Worm (Caenorhabditis elegans) whole organism, L4 larva: ENCODE measurements around the gene T21B6.3.

ENCODE experiments used
- Y105C5A.15 ChIP-seq: fragments of 200-800 bp; sonication (Bioruptor generic); IDR thresholded peaks from 2 replicates; pipeline ENCODE4 v1.3.6; 2022; ENCODE audit warnings: missing genetic modification characterization, missing compliant biosample characterization
- ZK337.2 ChIP-seq: fragments of 200-800 bp; sonication (Bioruptor generic); IDR thresholded peaks from 2 replicates; pipeline ENCODE4 v1.3.6; 2022; ENCODE audit warnings: missing genetic modification reagents, missing genetic modification characterization, missing compliant biosample characterization
- aha-1 ChIP-seq: fragments of 150-350 bp; peaks from one replicate; lab custom pipeline; 2014; ENCODE audit warnings: missing biosample characterization, missing genetic modification characterization
- arid-1 ChIP-seq: fragments of 200-800 bp; sonication (Bioruptor generic); conservative IDR thresholded peaks from 2 replicates; pipeline ENCODE4 v1.3.6; 2022; ENCODE audit warnings: missing genetic modification reagents, missing genetic modification characterization, missing compliant biosample characterization
- attf-4 ChIP-seq: sonication (generic microtip); optimal IDR thresholded peaks from 3 replicates; lab custom pipeline; 2017; ENCODE audit warnings: missing biosample characterization, missing genetic modification characterization
- ceh-62 ChIP-seq: sonication (generic microtip); optimal IDR thresholded peaks from 2 replicates; lab custom pipeline; 2017; ENCODE audit warnings: missing biosample characterization, missing genetic modification characterization
- ces-1 ChIP-seq: fragments of 150-350 bp; sonication (generic microtip); optimal IDR thresholded peaks from 4 replicates; lab custom pipeline; 2014; ENCODE audit warnings: missing biosample characterization, missing genetic modification reagents, missing genetic modification characterization
- daf-16 ChIP-seq, 3 experiments: sonication (generic microtip); optimal IDR thresholded peaks; 2 replicates each; lab custom pipeline; 2016 to 2017; ENCODE audit warnings: missing genetic modification characterization in 3 of 3, missing genetic modification reagents in 3 of 3, mild to moderate bottlenecking in 2 of 3, missing compliant biosample characterization in 2 of 3, missing biosample characterization in 1 of 3, moderate library complexity in 1 of 3
- daf-19 ChIP-seq: fragments of 200-800 bp; sonication (Bioruptor generic); conservative IDR thresholded peaks from 2 replicates; pipeline ENCODE4 v1.3.6; 2022; ENCODE audit warnings: missing genetic modification characterization, missing compliant biosample characterization
- dmd-6 ChIP-seq: fragments of 200-800 bp; sonication (Bioruptor generic); IDR thresholded peaks from 2 replicates; pipeline ENCODE4 v1.3.6; 2022; ENCODE audit warnings: missing genetic modification reagents, missing genetic modification characterization, missing compliant biosample characterization
- dmd-9 ChIP-seq: fragments of 200-800 bp; sonication (Bioruptor generic); IDR thresholded peaks from 2 replicates; pipeline ENCODE4 v1.3.6; 2022; ENCODE audit warnings: missing genetic modification reagents, missing genetic modification characterization, missing compliant biosample characterization
- dpl-1 ChIP-seq: fragments of 150-350 bp; optimal IDR thresholded peaks from 2 replicates; lab custom pipeline; 2014; ENCODE audit warnings: missing biosample characterization, missing genetic modification reagents, missing genetic modification characterization
- duxl-1 ChIP-seq: sonication (generic microtip); optimal IDR thresholded peaks from 2 replicates; lab custom pipeline; 2016; ENCODE audit warnings: mild to moderate bottlenecking, missing genetic modification characterization, moderate library complexity, missing compliant biosample characterization; ENCODE audit not compliant: poor library complexity
- dve-1 ChIP-seq: sonication (generic microtip); optimal IDR thresholded peaks from 2 replicates; lab custom pipeline; 2017; ENCODE audit warnings: antibody characterized with exemption, mild to moderate bottlenecking, missing genetic modification characterization, missing compliant biosample characterization; ENCODE audit not compliant: insufficient read depth
- egl-43 ChIP-seq: fragments of 200-800 bp; sonication (Bioruptor generic); IDR thresholded peaks from 2 replicates; pipeline ENCODE4 v1.3.6; 2022; ENCODE audit warnings: missing genetic modification reagents, missing genetic modification characterization, missing compliant biosample characterization
- hlh-11 ChIP-seq: fragments of 200-800 bp; sonication (Bioruptor generic); optimal IDR thresholded peaks from 2 replicates; lab custom pipeline; 2018; ENCODE audit warnings: mild to moderate bottlenecking, missing genetic modification characterization, missing compliant biosample characterization
- hmg-1.1 ChIP-seq: fragments of 200-800 bp; sonication (Bioruptor generic); IDR thresholded peaks from 2 replicates; pipeline ENCODE4 v1.3.6; 2022; ENCODE audit warnings: missing genetic modification reagents, missing genetic modification characterization, missing compliant biosample characterization
- lin-13 ChIP-seq: fragments of 150-350 bp; optimal IDR thresholded peaks from 2 replicates; lab custom pipeline; 2014; ENCODE audit warnings: missing biosample characterization, missing genetic modification reagents, missing genetic modification characterization
- lsy-2 ChIP-seq, 2 experiments: fragments of 150-350 bp in 1 of 2; sonication (generic microtip) in 1 of 2; optimal IDR thresholded peaks; 2 replicates each; lab custom pipeline; 2014 to 2017; ENCODE audit warnings: missing biosample characterization in 2 of 2, missing genetic modification characterization in 2 of 2
- madf-5 ChIP-seq, 2 experiments: fragments of 200-800 bp; sonication (Bioruptor generic); IDR thresholded peaks; 2 replicates each; pipeline ENCODE4 v1.3.6; 2022; ENCODE audit warnings: missing compliant biosample characterization in 2 of 2, missing genetic modification characterization in 2 of 2
- mdt-29 ChIP-seq: fragments of 200-800 bp; sonication (Bioruptor generic); IDR thresholded peaks from 2 replicates; pipeline ENCODE4 v1.3.6; 2022; ENCODE audit warnings: missing genetic modification reagents, missing genetic modification characterization, missing compliant biosample characterization
- mxl-2 ChIP-seq: fragments of 200-800 bp; sonication (Bioruptor generic); conservative IDR thresholded peaks from 2 replicates; pipeline ENCODE4 v1.3.6; 2022; ENCODE audit warnings: missing genetic modification reagents, missing genetic modification characterization, missing compliant biosample characterization
- nhr-28 ChIP-seq: fragments of 150-350 bp; optimal IDR thresholded peaks from 2 replicates; lab custom pipeline; 2014; ENCODE audit warnings: missing biosample characterization, missing genetic modification characterization
- php-3 ChIP-seq: fragments of 200-800 bp; sonication (Bioruptor generic); IDR thresholded peaks from 2 replicates; pipeline ENCODE4 v1.3.6; 2022; ENCODE audit warnings: missing genetic modification reagents, missing genetic modification characterization, missing compliant biosample characterization
- saeg-2 ChIP-seq: fragments of 200-800 bp; sonication (Bioruptor generic); IDR thresholded peaks from 2 replicates; pipeline ENCODE4 v1.3.6; 2022; ENCODE audit warnings: missing genetic modification reagents, missing genetic modification characterization, missing compliant biosample characterization
- tag-97 ChIP-seq: fragments of 200-800 bp; sonication (Bioruptor generic); IDR thresholded peaks from 2 replicates; pipeline ENCODE4 v1.3.6; 2022; ENCODE audit warnings: missing genetic modification characterization, missing compliant biosample characterization
- unc-62 ChIP-seq, 3 experiments: fragments of 150-350 bp in 1 of 3; sonication (generic microtip); optimal IDR thresholded peaks in 2 of 3; peaks in 1 of 3; 1 replicate in 1 of 3; 2 replicates in 2 of 3; lab custom pipeline; 2014 to 2017; ENCODE audit warnings: missing biosample characterization in 3 of 3, missing genetic modification characterization in 3 of 3, missing genetic modification reagents in 3 of 3, missing genotype in 1 of 3
- zag-1 ChIP-seq: fragments of 150-350 bp; optimal IDR thresholded peaks from 2 replicates; lab custom pipeline; 2014; ENCODE audit warnings: missing biosample characterization, missing genetic modification characterization
- zfp-2 ChIP-seq: sonication (generic microtip); optimal IDR thresholded peaks from 2 replicates; lab custom pipeline; 2016; ENCODE audit warnings: mild to moderate bottlenecking, missing genetic modification characterization, missing compliant biosample characterization
- zfp-3 ChIP-seq: fragments of 200-800 bp; sonication (Bioruptor generic); conservative IDR thresholded peaks from 2 replicates; pipeline ENCODE4 v1.3.6; 2022; ENCODE audit warnings: missing genetic modification reagents, missing genetic modification characterization, missing compliant biosample characterization
- zip-11 ChIP-seq: fragments of 200-800 bp; sonication (Bioruptor generic); IDR thresholded peaks from 2 replicates; pipeline ENCODE4 v1.3.6; 2022; ENCODE audit warnings: missing genetic modification characterization, missing compliant biosample characterization
- zip-2 ChIP-seq: fragments of 150-350 bp; optimal IDR thresholded peaks from 2 replicates; lab custom pipeline; 2014; ENCODE audit warnings: missing biosample characterization, missing genetic modification characterization

The T21B6.3 gene

ce11 chrX:10991352-10992172, 42.8 kb upstream of the T21B6.3 start:
- TF ChIP-seq unc-62 (GFP tag; optimal IDR thresholded peaks at IDR 0.05 in 1 of 2; lab: Kevin White, UChicago) (peak in 1 of 2 experiments; percentile 94), unc-62 (tag; optimal IDR thresholded peaks at IDR 0.05; lab: Kevin White, UChicago) (no peak), ceh-62 (tag; lab: Kevin White, UChicago) (no peak), zip-2 (no peak), zfp-2 (tag; lab: Kevin White, UChicago) (no peak), attf-4 (tag; lab: Kevin White, UChicago) (no peak), arid-1 (GFP tag; lab: Robert Waterston, UW) (no peak)

DNA sequence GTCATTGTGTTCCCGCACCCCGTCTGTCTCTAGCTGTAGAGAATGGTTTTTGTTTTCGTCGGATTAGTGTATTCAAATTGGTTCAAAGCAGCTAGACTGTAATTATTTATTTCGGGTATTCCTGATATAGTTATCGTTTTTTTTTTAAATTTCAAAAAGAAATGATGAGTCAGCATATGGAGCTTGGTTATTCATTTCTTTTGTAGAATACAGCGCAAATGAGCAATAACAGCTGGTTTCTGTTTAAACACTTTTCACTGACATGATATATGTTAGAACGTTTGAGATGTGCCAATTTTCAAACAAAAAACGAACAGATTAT, 42.1 kb upstream of the T21B6.3 start:
- TF ChIP-seq zfp-3 (GFP tag; lab: Robert Waterston, UW) (no peak), unc-62 (GFP tag; optimal IDR thresholded peaks at IDR 0.05 in 1 of 2; lab: Kevin White, UChicago) (peak in 1 of 2 experiments; percentile 94), unc-62 (tag; optimal IDR thresholded peaks at IDR 0.05; lab: Kevin White, UChicago) (no peak), ces-1 (GFP tag; lab: Kevin White, UChicago) (no peak)

- TF ChIP-seq hmg-1.1 (GFP tag; lab: Robert Waterston, UW) (peak; percentile 42; the same call in 1 of the 2 replicates), dmd-6 (GFP tag; lab: Robert Waterston, UW) (peak; percentile 20; the same call in 1 of the 2 replicates), madf-5 (GFP tag; IDR thresholded peaks at IDR 0.05; lab: Robert Waterston, UW) (no peak), daf-16 (GFP tag; optimal IDR thresholded peaks at IDR 0.05; lab: Kevin White, UChicago) (no peak), daf-16 (tag; optimal IDR thresholded peaks at IDR 0.05; lab: Kevin White, UChicago) (peak; percentile 88), aha-1 (tag; lab: Kevin White, UChicago) (peak; percentile 74), mdt-29 (GFP tag; lab: Robert Waterston, UW) (no peak), zag-1 (tag; lab: Kevin White, UChicago) (no peak), tag-97 (GFP tag; lab: Robert Waterston, UW) (0 out of 2 replicates have a peak, but pooled peaks have one; percentile 29), php-3 (peak; percentile 68), dve-1 (peak; percentile 29), nhr-28 (tag; lab: Kevin White, UChicago) (peak; percentile 7), hlh-11 (tag; lab: Kevin White, UChicago) (peak; percentile 48), saeg-2 (GFP tag; lab: Robert Waterston, UW) (0 out of 2 replicates have a peak, but pooled peaks have one; percentile 11)
These were observed 41.6 kb upstream of the T21B6.3 start for ce11 chrX:10990159-10990854.

ce11 chrX:10989286-10989685, 40.5 kb upstream of the T21B6.3 start:
- TF ChIP-seq egl-43 (GFP tag; lab: Robert Waterston, UW): no peak
- TF ChIP-seq ZK337.2 (GFP tag; lab: Robert Waterston, UW): no peak
- TF ChIP-seq dmd-9 (GFP tag; lab: Robert Waterston, UW): no peak
- no peak for TF ChIP-seq attf-4 (tag; lab: Kevin White, UChicago)
- no peak for TF ChIP-seq lin-13 (GFP tag; lab: Kevin White, UChicago)
- no peak for TF ChIP-seq Y105C5A.15
- TF ChIP-seq zip-11 (GFP tag; lab: Robert Waterston, UW): no peak
- TF ChIP-seq daf-19 (GFP tag; lab: Robert Waterston, UW): no peak
- TF ChIP-seq lsy-2 (tag; optimal IDR thresholded peaks at IDR 0.05; lab: Kevin White, UChicago): no peak
- no peak for TF ChIP-seq dpl-1 (GFP tag; lab: Kevin White, UChicago)
- no peak for TF ChIP-seq mxl-2 (GFP tag; lab: Robert Waterston, UW)
- TF ChIP-seq dmd-6 (GFP tag; lab: Robert Waterston, UW): no peak
- TF ChIP-seq madf-5 (GFP tag; IDR thresholded peaks at IDR 0.05; lab: Robert Waterston, UW): no peak
- TF ChIP-seq duxl-1 (tag; lab: Kevin White, UChicago): no peak
